Worm (Caenorhabditis elegans) whole organism, L3 larva: ENCODE results near the gene T27A10.6.

Experiments
- R02D3.7 ChIP-seq: fragments of 150-350 bp; optimal IDR thresholded peaks from 2 replicates; lab custom pipeline; 2014; ENCODE audit warnings: missing biosample characterization, missing genetic modification characterization
- aly-2 ChIP-seq: fragments of 150-350 bp; optimal IDR thresholded peaks from 2 replicates; lab custom pipeline; 2014; ENCODE audit warnings: missing biosample characterization, missing genetic modification characterization
- ceh-16 ChIP-seq: sonication (generic microtip); optimal IDR thresholded peaks from 2 replicates; lab custom pipeline; 2017; ENCODE audit warnings: missing biosample characterization, missing genetic modification characterization
- ceh-28 ChIP-seq: fragments of 150-350 bp; optimal IDR thresholded peaks from 2 replicates; lab custom pipeline; 2014; ENCODE audit warnings: missing biosample characterization, missing genetic modification reagents, missing genetic modification characterization
- ceh-82 ChIP-seq: fragments of 150-350 bp; optimal IDR thresholded peaks from 2 replicates; lab custom pipeline; 2014; ENCODE audit warnings: missing biosample characterization, missing genetic modification characterization
- ceh-9 ChIP-seq: sonication (generic microtip); optimal IDR thresholded peaks from 2 replicates; lab custom pipeline; 2018; ENCODE audit warnings: missing biosample characterization, missing genetic modification characterization
- daf-12 ChIP-seq: fragments of 150-350 bp; optimal IDR thresholded peaks from 2 replicates; lab custom pipeline; 2014; ENCODE audit warnings: missing biosample characterization, missing genetic modification reagents, missing genetic modification characterization
- egl-27 ChIP-seq: sonication (generic microtip); optimal IDR thresholded peaks from 4 replicates; lab custom pipeline; 2017; ENCODE audit warnings: missing biosample characterization, missing genetic modification reagents, missing genetic modification characterization
- egl-5 ChIP-seq: fragments of 150-350 bp; optimal IDR thresholded peaks from 2 replicates; lab custom pipeline; 2017; ENCODE audit warnings: missing biosample characterization, missing genetic modification reagents, missing genetic modification characterization, inconsistent platforms
- elt-1 ChIP-seq: fragments of 150-350 bp; optimal IDR thresholded peaks from 2 replicates; lab custom pipeline; 2014; ENCODE audit warnings: missing biosample characterization, missing genetic modification characterization
- elt-2 ChIP-seq: sonication (generic microtip); optimal IDR thresholded peaks from 2 replicates; lab custom pipeline; 2016; ENCODE audit warnings: missing genetic modification reagents, mild to moderate bottlenecking, missing genetic modification characterization, missing compliant biosample characterization
- eor-1 ChIP-seq, 2 experiments: fragments of 150-350 bp; optimal IDR thresholded peaks; 2 replicates each; lab custom pipeline; 2014 to 2018; ENCODE audit warnings: missing biosample characterization in 2 of 2, missing genetic modification characterization in 2 of 2
- fkh-10 ChIP-seq: sonication (generic microtip); optimal IDR thresholded peaks from 2 replicates; lab custom pipeline; 2017; ENCODE audit warnings: missing biosample characterization, missing genetic modification reagents, missing genetic modification characterization
- fkh-2 ChIP-seq: fragments of 150-350 bp; optimal IDR thresholded peaks from 2 replicates; lab custom pipeline; 2014; ENCODE audit warnings: missing biosample characterization, missing genetic modification reagents, missing genetic modification characterization
- fos-1 ChIP-seq: fragments of 150-350 bp; optimal IDR thresholded peaks from 2 replicates; lab custom pipeline; 2014; ENCODE audit warnings: missing biosample characterization, missing genetic modification characterization
- hmg-11 ChIP-seq: sonication (generic microtip); optimal IDR thresholded peaks from 2 replicates; lab custom pipeline; 2016; ENCODE audit warnings: missing genetic modification characterization, missing compliant biosample characterization
- jun-1 ChIP-seq: fragments of 150-350 bp; optimal IDR thresholded peaks from 2 replicates; lab custom pipeline; 2014; ENCODE audit warnings: missing biosample characterization, missing genetic modification reagents, missing genetic modification characterization
- lin-15B ChIP-seq: fragments of 150-350 bp; optimal IDR thresholded peaks from 2 replicates; lab custom pipeline; 2014; ENCODE audit warnings: missing biosample characterization, missing genetic modification characterization
- mml-1 ChIP-seq: fragments of 150-350 bp; sonication (generic microtip); optimal IDR thresholded peaks from 3 replicates; lab custom pipeline; 2014; ENCODE audit warnings: missing biosample characterization, missing genetic modification characterization
- nhr-11 ChIP-seq: fragments of 150-350 bp; optimal IDR thresholded peaks from 2 replicates; lab custom pipeline; 2014; ENCODE audit warnings: missing biosample characterization, missing genetic modification characterization
- nhr-23 ChIP-seq: fragments of 150-350 bp; optimal IDR thresholded peaks from 2 replicates; lab custom pipeline; 2014; ENCODE audit warnings: missing biosample characterization, missing genetic modification reagents, missing genetic modification characterization
- nhr-237 ChIP-seq: fragments of 150-350 bp; optimal IDR thresholded peaks from 2 replicates; lab custom pipeline; 2014; ENCODE audit warnings: missing biosample characterization, missing genetic modification characterization
- nhr-25 ChIP-seq: sonication (generic microtip); optimal IDR thresholded peaks from 2 replicates; lab custom pipeline; 2017; ENCODE audit warnings: missing biosample characterization, missing genetic modification characterization
- nhr-28 ChIP-seq: fragments of 150-350 bp; optimal IDR thresholded peaks from 2 replicates; lab custom pipeline; 2014; ENCODE audit warnings: missing biosample characterization, missing genetic modification characterization
- nhr-67 ChIP-seq: fragments of 150-350 bp; optimal IDR thresholded peaks from 2 replicates; lab custom pipeline; 2014; ENCODE audit warnings: missing biosample characterization, missing genetic modification characterization
- nhr-76 ChIP-seq: fragments of 150-350 bp; sonication (generic microtip); optimal IDR thresholded peaks from 5 replicates; lab custom pipeline; 2014; ENCODE audit warnings: missing biosample characterization, missing genetic modification characterization
- nhr-77 ChIP-seq: fragments of 150-350 bp; optimal IDR thresholded peaks from 2 replicates; lab custom pipeline; 2014; ENCODE audit warnings: missing biosample characterization, missing genetic modification characterization
- pha-4 ChIP-seq: fragments of 150-350 bp; optimal IDR thresholded peaks from 2 replicates; lab custom pipeline; 2014; ENCODE audit warnings: missing biosample characterization, missing genetic modification reagents, missing genetic modification characterization
- pqm-1 ChIP-seq: fragments of 150-350 bp; optimal IDR thresholded peaks from 2 replicates; lab custom pipeline; 2017; ENCODE audit warnings: missing biosample characterization, missing genetic modification characterization, inconsistent platforms
- sea-2 ChIP-seq: fragments of 150-350 bp; sonication (generic microtip); optimal IDR thresholded peaks from 4 replicates; lab custom pipeline; 2014; ENCODE audit warnings: missing biosample characterization, missing genetic modification reagents, missing genetic modification characterization
- skn-1 ChIP-seq: fragments of 150-350 bp; optimal IDR thresholded peaks from 2 replicates; lab custom pipeline; 2014; ENCODE audit warnings: missing biosample characterization, missing genetic modification characterization
- snpc-4 ChIP-seq: fragments of 150-350 bp; optimal IDR thresholded peaks from 2 replicates; lab custom pipeline; 2014; ENCODE audit warnings: missing biosample characterization, missing genetic modification characterization
- tbx-2 ChIP-seq: sonication (generic microtip); optimal IDR thresholded peaks from 2 replicates; lab custom pipeline; 2016; ENCODE audit warnings: mild to moderate bottlenecking, missing genetic modification characterization, missing compliant biosample characterization
- unc-39 ChIP-seq: sonication (generic microtip); optimal IDR thresholded peaks from 4 replicates; lab custom pipeline; 2017; ENCODE audit warnings: missing biosample characterization, missing genetic modification characterization
- unc-62 ChIP-seq: fragments of 150-350 bp; sonication (generic microtip); optimal IDR thresholded peaks from 4 replicates; lab custom pipeline; 2014; ENCODE audit warnings: missing biosample characterization, missing genetic modification reagents, missing genetic modification characterization
- zag-1 ChIP-seq: fragments of 150-350 bp; optimal IDR thresholded peaks from 2 replicates; lab custom pipeline; 2014; ENCODE audit warnings: missing biosample characterization, missing genetic modification characterization
- ztf-11 ChIP-seq: fragments of 150-350 bp; optimal IDR thresholded peaks from 2 replicates; lab custom pipeline; 2014; ENCODE audit warnings: missing biosample characterization, missing genetic modification characterization
- ztf-4 ChIP-seq: fragments of 150-350 bp; optimal IDR thresholded peaks from 2 replicates; lab custom pipeline; 2014; ENCODE audit warnings: missing biosample characterization, missing genetic modification characterization

T27A10.6 gene

DNA sequence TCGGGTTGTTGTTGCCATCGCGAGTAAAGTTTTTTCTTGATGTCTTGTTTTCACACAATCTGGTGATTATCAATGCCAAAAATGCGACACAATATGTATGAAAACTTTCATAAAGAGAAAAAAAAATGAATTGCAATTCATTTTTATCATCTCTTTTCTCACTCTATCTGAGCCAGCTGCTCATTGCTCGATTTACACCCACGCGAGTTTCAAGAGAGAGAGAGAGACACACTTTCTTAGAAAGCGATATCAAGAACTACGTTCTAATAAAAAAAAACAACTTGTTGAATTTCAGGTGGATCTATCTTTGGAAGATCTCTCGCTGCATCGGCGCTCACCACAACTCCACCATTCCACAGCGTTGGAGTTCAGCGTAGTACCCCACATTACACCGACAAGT lies 6.5 kb upstream of the T27A10.6 start:
- TF ChIP-seq nhr-237 (tag; lab: Kevin White, UChicago) (no peak), elt-2 (tag; lab: Kevin White, UChicago) (no peak), unc-39 (tag; lab: Kevin White, UChicago) (no peak), ceh-9 (tag; lab: Kevin White, UChicago) (no peak), nhr-28 (tag; lab: Kevin White, UChicago) (no peak), zag-1 (tag; lab: Kevin White, UChicago) (no peak)

- TF ChIP-seq ztf-11 (no peak), elt-1 (no peak), elt-2 (tag; lab: Kevin White, UChicago) (no peak), daf-12 (tag; lab: Kevin White, UChicago) (no peak), fkh-2 (no peak)
Observed at ce11 chrX:3601531-3601930, 5.4 kb upstream of the T27A10.6 start, which contains the start of gene C18B2.3. Gene C18B2.3 (plus strand): TSS chrX:3601831.

DNA sequence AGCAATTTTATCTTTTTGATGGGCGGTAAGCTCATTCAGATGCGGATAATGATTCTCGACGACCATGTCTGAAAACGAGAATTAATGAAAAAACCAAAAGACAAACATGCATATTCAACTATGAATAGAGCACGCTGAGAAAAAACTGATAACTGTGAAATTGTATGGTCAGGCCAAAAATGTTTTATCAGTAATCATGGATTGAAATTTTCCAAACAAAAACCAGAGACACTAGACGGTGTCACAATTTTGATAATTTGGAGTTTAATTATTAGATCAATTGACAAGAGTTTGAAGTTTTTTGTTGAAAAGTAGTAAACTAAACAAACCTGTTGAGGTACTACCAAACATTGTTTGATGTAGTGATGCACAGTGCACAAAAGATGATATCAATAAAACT lies 4.2 kb upstream of the T27A10.6 start, which contains the start of gene cgr-1:
Gene cgr-1 (minus strand): TSS at position 68 of the 400 bp plus-strand sequence.
- peak; percentile 67 for TF ChIP-seq elt-2 (tag; lab: Kevin White, UChicago)
- TF ChIP-seq pha-4 (tag; lab: Kevin White, UChicago): peak; percentile 32
- peak; percentile 69 for TF ChIP-seq pqm-1
- TF ChIP-seq ceh-28 (tag; lab: Kevin White, UChicago): no peak
- no peak for TF ChIP-seq zag-1 (tag; lab: Kevin White, UChicago)
- TF ChIP-seq, all 47 proteins: peak for 3

DNA sequence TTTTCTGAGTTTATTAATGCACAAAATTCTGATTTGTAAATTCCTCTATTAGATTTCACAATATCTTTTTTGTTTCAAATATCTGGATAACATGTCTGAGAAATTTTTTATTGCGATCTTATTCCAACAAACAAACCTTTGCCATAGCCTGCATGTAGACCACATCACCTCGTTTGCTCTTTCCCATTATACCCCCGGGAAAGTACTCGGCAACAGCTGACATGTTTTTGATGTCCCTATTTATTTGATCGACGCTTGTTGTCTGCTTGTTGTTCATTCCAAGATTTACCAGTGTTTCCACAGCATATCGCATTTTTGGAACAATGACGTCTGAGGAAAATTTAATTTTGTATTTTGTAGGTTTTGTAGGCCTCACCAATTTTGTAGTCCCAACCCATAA lies 3.7 kb upstream of the T27A10.6 start:
- TF ChIP-seq aly-2 (no peak), egl-5 (tag; lab: Kevin White, UChicago) (peak; percentile 94)

DNA sequence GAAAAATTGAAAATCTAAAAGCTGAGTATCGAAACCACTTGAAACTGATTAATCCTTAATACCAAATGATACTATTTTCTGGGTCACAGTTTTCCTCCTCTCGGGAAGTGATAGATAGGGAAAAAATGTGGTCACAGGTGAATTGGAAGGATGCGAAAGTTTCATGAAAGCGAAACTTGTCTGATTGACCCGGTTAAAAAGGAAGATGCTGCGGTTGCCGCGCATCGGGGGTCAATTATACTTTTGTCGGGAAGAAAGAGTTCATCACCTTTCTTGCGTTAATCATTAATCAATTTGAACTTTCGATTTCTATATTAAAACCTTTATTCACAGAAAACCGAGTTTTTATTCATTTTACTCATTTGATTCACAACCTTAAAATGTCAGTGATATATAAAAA lies 814 bp upstream of the T27A10.6 start:
- no peak for TF ChIP-seq snpc-4 (tag; lab: Kevin White, UChicago)
- peak; percentile 87 for TF ChIP-seq nhr-23 (tag; lab: Kevin White, UChicago)

DNA sequence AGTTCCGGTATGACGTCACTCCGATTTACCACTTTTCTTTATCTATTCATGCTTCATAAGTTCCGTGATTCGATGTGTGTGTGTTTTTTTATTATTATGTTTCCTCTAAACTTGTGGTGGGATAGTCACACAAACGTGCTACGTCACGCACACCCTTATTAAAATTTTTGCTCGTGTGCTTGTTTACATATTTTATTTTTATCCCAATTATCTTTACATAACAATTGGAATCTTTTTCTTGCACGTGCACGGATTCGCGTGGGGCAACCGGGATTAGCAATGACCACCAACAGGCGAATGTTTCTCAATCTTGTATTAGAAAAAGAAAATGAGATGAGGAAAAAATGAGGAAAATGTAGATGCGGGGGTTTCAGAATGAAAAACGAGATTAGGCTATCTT lies 5.6 kb downstream of the T27A10.6 start:
- TF ChIP-seq fos-1 (tag; lab: Kevin White, UChicago) (no peak), jun-1 (tag; lab: Kevin White, UChicago) (no peak), sea-2 (GFP tag; lab: Kevin White, UChicago) (no peak), mml-1 (no peak), ztf-4 (no peak), nhr-11 (no peak), elt-2 (tag; lab: Kevin White, UChicago) (no peak), skn-1 (tag; lab: Kevin White, UChicago) (no peak), nhr-25 (no peak), ceh-82 (tag; lab: Kevin White, UChicago) (no peak), nhr-76 (tag; lab: Kevin White, UChicago) (no peak), ceh-16 (tag; lab: Kevin White, UChicago) (no peak), unc-62 (GFP tag; lab: Kevin White, UChicago) (no peak), daf-12 (tag; lab: Kevin White, UChicago) (no peak), fkh-10 (no peak)

ce11 chrX:3585625-3586024 lies 10.5 kb downstream of the T27A10.6 start, which contains the start of gene T27A10.2:
Gene T27A10.2 (plus strand): TSS chrX:3585957.
- TF ChIP-seq eor-1 (tag; optimal IDR thresholded peaks at IDR 0.05; lab: Kevin White, UChicago): no peak
- no peak for TF ChIP-seq nhr-23 (tag; lab: Kevin White, UChicago)
- TF ChIP-seq ceh-82 (tag; lab: Kevin White, UChicago): no peak
- TF ChIP-seq pqm-1: no peak
- TF ChIP-seq hmg-11: no peak
- TF ChIP-seq R02D3.7 (tag; lab: Kevin White, UChicago): no peak
- no peak for TF ChIP-seq fos-1 (tag; lab: Kevin White, UChicago)
- TF ChIP-seq ztf-4: no peak
- no peak for TF ChIP-seq tbx-2 (tag; lab: Kevin White, UChicago)
- no peak for TF ChIP-seq egl-27 (tag; lab: Kevin White, UChicago)
- no peak for TF ChIP-seq lin-15B (tag; lab: Kevin White, UChicago)
- TF ChIP-seq nhr-76 (tag; lab: Kevin White, UChicago): no peak
- no peak for TF ChIP-seq nhr-237 (tag; lab: Kevin White, UChicago)
- no peak for TF ChIP-seq nhr-77 (tag; lab: Kevin White, UChicago)
- no peak for TF ChIP-seq nhr-11
- TF ChIP-seq nhr-67 (tag; lab: Kevin White, UChicago): no peak
- TF ChIP-seq, all 47 proteins: peak for 0
